Worm (Caenorhabditis elegans): ENCODE measurements around the gene gnrr-7.

Gene gnrr-7

ce11 chrX:11185498-11185897 is at the start of gene gnrr-7:
Gene gnrr-7, plus strand, starts transcription at chrX:11185798.
- TF ChIP-seq egl-27 (tag; optimal IDR thresholded peaks at IDR 0.05) = no peak

- peak; percentile 3 for TF ChIP-seq blmp-1 (tag; optimal IDR thresholded peaks at IDR 0.05; ENCODE audit: insufficient read depth)
- peak; percentile 7 for TF ChIP-seq fos-1 (tag; optimal IDR thresholded peaks at IDR 0.05)
- no peak for TF ChIP-seq lin-13 (GFP tag; optimal IDR thresholded peaks at IDR 0.05)
- TF ChIP-seq sma-9 (GFP tag; optimal IDR thresholded peaks at IDR 0.05) = peak; percentile 55
- TF ChIP-seq sma-9 (tag; optimal IDR thresholded peaks at IDR 0.05) = no peak
- TF ChIP-seq nhr-21 (tag; optimal IDR thresholded peaks at IDR 0.05) = peak; percentile 12
These were observed 48.6 kb upstream of the gnrr-7 start for ce11 chrX:11136988-11137387.

- TF ChIP-seq unc-55 (GFP tag; optimal IDR thresholded peaks at IDR 0.05) = peak; percentile 68
- TF ChIP-seq Y55F3AM.14 (GFP tag; optimal IDR thresholded peaks at IDR 0.05) = no peak
- peak; percentile 82 for TF ChIP-seq mab-5 (tag; optimal IDR thresholded peaks at IDR 0.05)
- peak; percentile 47 for TF ChIP-seq alr-1 (tag; optimal IDR thresholded peaks at IDR 0.05)
These were observed 48.0 kb upstream of the gnrr-7 start for ce11 chrX:11137632-11138031.

ce11 chrX:11151494-11151893 is 34.1 kb upstream of the gnrr-7 start:
- TF ChIP-seq R02D3.7 (tag; optimal IDR thresholded peaks at IDR 0.05) (no peak), nhr-77 (tag; optimal IDR thresholded peaks at IDR 0.05) (no peak), ama-1 (optimal IDR thresholded peaks at IDR 0.05) (no peak)

ce11 chrX:11152720-11153119 is 32.9 kb upstream of the gnrr-7 start, which contains the start of the genes C05C9.3 and C05C9.2:
Gene C05C9.3, minus strand, starts transcription at chrX:11152820.
Gene C05C9.2, plus strand, starts transcription at chrX:11153065.
- TF ChIP-seq nhr-23 (tag; optimal IDR thresholded peaks at IDR 0.05) = no peak
- TF ChIP-seq zag-1 (tag; optimal IDR thresholded peaks at IDR 0.05) = no peak
- TF ChIP-seq lin-13 (GFP tag; optimal IDR thresholded peaks at IDR 0.05) = no peak

- TF ChIP-seq nhr-237 (tag; optimal IDR thresholded peaks at IDR 0.05) = no peak
- TF ChIP-seq ceh-16 (tag; optimal IDR thresholded peaks at IDR 0.05) = no peak
- TF ChIP-seq lin-11 (tag; optimal IDR thresholded peaks at IDR 0.05) = no peak
- TF ChIP-seq mab-5 (tag; optimal IDR thresholded peaks at IDR 0.05) = no peak
- no peak for TF ChIP-seq sem-4 (tag; optimal IDR thresholded peaks at IDR 0.05)
- TF ChIP-seq nhr-129 (tag; optimal IDR thresholded peaks at IDR 0.05) = no peak
- TF ChIP-seq lin-13 (GFP tag; optimal IDR thresholded peaks at IDR 0.05) = no peak
- TF ChIP-seq dmd-4 (tag; optimal IDR thresholded peaks at IDR 0.05) = no peak
- TF ChIP-seq egl-27 (tag; optimal IDR thresholded peaks at IDR 0.05) = no peak
- TF ChIP-seq lin-39 (tag; optimal IDR thresholded peaks at IDR 0.05) = no peak
- TF ChIP-seq unc-55 (GFP tag; optimal IDR thresholded peaks at IDR 0.05) = no peak
- TF ChIP-seq elt-1 (tag; optimal IDR thresholded peaks at IDR 0.05) = no peak
- TF ChIP-seq ztf-4 (tag; optimal IDR thresholded peaks at IDR 0.05) = no peak
- TF ChIP-seq nhr-23 (tag; optimal IDR thresholded peaks at IDR 0.05) = no peak
- no peak for TF ChIP-seq mbf-1 (tag; optimal IDR thresholded peaks at IDR 0.05)
- no peak for TF ChIP-seq F13H6.1 (tag; optimal IDR thresholded peaks at IDR 0.05)
These were observed 25.1 kb upstream of the gnrr-7 start, which contains the start of gene C05C9.1 for ce11 chrX:11160537-11160936. Gene C05C9.1, plus strand, starts transcription at chrX:11160837.

- TF ChIP-seq ztf-4 (tag; optimal IDR thresholded peaks at IDR 0.05) (no peak), ztf-1 (GFP tag; conservative IDR thresholded peaks at IDR 0.05) (no peak), elt-3 (tag; optimal IDR thresholded peaks at IDR 0.05) (no peak), nhr-11 (tag; optimal IDR thresholded peaks at IDR 0.05) (no peak), mdl-1 (tag; optimal IDR thresholded peaks at IDR 0.05) (no peak), mab-5 (tag; optimal IDR thresholded peaks at IDR 0.05) (no peak), nhr-237 (tag; optimal IDR thresholded peaks at IDR 0.05) (no peak)
These were observed 22.6 kb upstream of the gnrr-7 start for ce11 chrX:11162778-11163584.
